Worm (Caenorhabditis elegans) whole organism, midembryonic: ENCODE measurements around the gene Y45G12B.3.

Experiments used
- cog-1 ChIP-seq: sonication (generic microtip); optimal IDR thresholded peaks from 2 replicates; lab custom pipeline; 2016; ENCODE audit warnings: missing genetic modification characterization, missing compliant biosample characterization
- klf-2 ChIP-seq: fragments of 200-800 bp; sonication (Bioruptor generic); conservative IDR thresholded peaks from 2 replicates; pipeline ENCODE4 v1.3.6; 2022; ENCODE audit warnings: missing genetic modification reagents, missing genetic modification characterization, missing compliant biosample characterization
- tab-1 ChIP-seq: fragments of 200-800 bp; sonication (Bioruptor generic); IDR thresholded peaks from 2 replicates; pipeline ENCODE4 v1.3.6; 2022; ENCODE audit warnings: missing genetic modification characterization, missing compliant biosample characterization
- ztf-23 ChIP-seq: fragments of 200-800 bp; sonication (Bioruptor generic); IDR thresholded peaks from 2 replicates; pipeline ENCODE4 v1.3.6; 2022; ENCODE audit warnings: missing genetic modification reagents, missing genetic modification characterization, missing compliant biosample characterization

- TF ChIP-seq ztf-23 = no peak
- TF ChIP-seq cog-1 (tag; lab: Kevin White, UChicago) = no peak
- no peak for TF ChIP-seq tab-1 (GFP tag; lab: Robert Waterston, UW)
- TF ChIP-seq klf-2 (GFP tag; lab: Robert Waterston, UW) = no peak
Measured at ce11 chrV:2739607-2740006, 43.6 kb upstream of the Y45G12B.3 start.
